Worm (Caenorhabditis elegans) whole organism, L4/young adult: ENCODE measurements around the gene K02E10.7.

ENCODE experiments used
- W03F9.2 ChIP-seq: fragments of 150-350 bp; optimal IDR thresholded peaks from 2 replicates; lab custom pipeline; 2014; ENCODE audit warnings: missing biosample characterization, missing genetic modification characterization
- dao-5 ChIP-seq: sonication (generic microtip); optimal IDR thresholded peaks from 2 replicates; lab custom pipeline; 2016; ENCODE audit warnings: missing genotype, missing genetic modification characterization, moderate library complexity, missing compliant biosample characterization
- him-1 ChIP-seq: sonication (generic microtip); optimal IDR thresholded peaks from 2 replicates; lab custom pipeline; 2016; ENCODE audit warnings: missing genotype, missing genetic modification reagents, missing genetic modification characterization, missing compliant biosample characterization

ce11 chrX:2452297-2452696 is 56.1 kb downstream of the K02E10.7 start:
- TF ChIP-seq W03F9.2 (no peak), dao-5 (no peak), him-1 (tag; lab: Kevin White, UChicago) (no peak)
